Worm (Caenorhabditis elegans): ENCODE measurements around the gene mtss-1.

ce11 chrIII:8762016-8762415 lies 6.1 kb upstream of the mtss-1 start:
- TF ChIP-seq ztf-11 (tag; optimal IDR thresholded peaks at IDR 0.05) (no peak), ceh-43 (GFP tag; optimal IDR thresholded peaks at IDR 0.05) (no peak), lsy-2 (tag; optimal IDR thresholded peaks at IDR 0.05) (no peak), unc-62 (GFP tag; optimal IDR thresholded peaks at IDR 0.05) (no peak), hlh-1 (tag; optimal IDR thresholded peaks at IDR 0.05) (no peak), unc-39 (tag; optimal IDR thresholded peaks at IDR 0.05) (no peak), nhr-2 (tag; optimal IDR thresholded peaks at IDR 0.05) (no peak), nhr-28 (tag; optimal IDR thresholded peaks at IDR 0.05) (no peak), snpc-4 (tag; optimal IDR thresholded peaks at IDR 0.05) (no peak), pha-4 (tag; optimal IDR thresholded peaks at IDR 0.05) (no peak), nhr-237 (tag; optimal IDR thresholded peaks at IDR 0.05) (no peak)
